Worm (Caenorhabditis elegans): Measurements from ENCODE around the gene cec-8.

- TF ChIP-seq ztf-11 (tag; optimal IDR thresholded peaks at IDR 0.05) (no peak), mbf-1 (tag; optimal IDR thresholded peaks at IDR 0.05) (no peak), ZK546.5 (tag; optimal IDR thresholded peaks at IDR 0.05) (no peak), snpc-4 (tag; optimal IDR thresholded peaks at IDR 0.05) (no peak), lin-39 (tag; optimal IDR thresholded peaks at IDR 0.05) (no peak), ama-1 (optimal IDR thresholded peaks at IDR 0.05) (no peak), nhr-77 (tag; optimal IDR thresholded peaks at IDR 0.05) (no peak)
Observed at ce11 chrIII:434361-434941, 5.3 kb downstream of the cec-8 start, which contains the start of gene affl-2.

Data from whole organism, L2 larva.